Fruit fly (Drosophila melanogaster) whole organism, embryonic: ENCODE data around the gene AP-1mu.
A peak's percentile ranks its signal among the peaks of the same experiment; 100 is the strongest.

Experiments
- Atf-2 ChIP-seq: fragments of 200-800 bp; sonication (Bioruptor generic); optimal IDR thresholded peaks from 2 replicates; lab custom pipeline; 2016; ENCODE audit warnings: missing biosample characterization, missing genetic modification characterization
- Bdp1 ChIP-seq: fragments of 200-800 bp; sonication (Bioruptor generic); optimal IDR thresholded peaks from 3 replicates; lab custom pipeline; 2016; ENCODE audit warnings: missing biosample characterization, missing genetic modification characterization
- BtbVII ChIP-seq: fragments of 200-800 bp; sonication (Bioruptor generic); optimal IDR thresholded peaks from 3 replicates; lab custom pipeline; 2017; ENCODE audit warnings: missing biosample characterization, mild to moderate bottlenecking, missing genetic modification characterization
- CG10147 ChIP-seq: fragments of 200-800 bp; sonication (Bioruptor generic); optimal IDR thresholded peaks from 2 replicates; lab custom pipeline; 2019; ENCODE audit warnings: missing biosample characterization, mild to moderate bottlenecking, missing genetic modification characterization, moderate library complexity
- CG10321 ChIP-seq: fragments of 200-800 bp; sonication (Bioruptor generic); IDR thresholded peaks from 2 replicates; pipeline ENCODE4 v1.3.6; 2022; ENCODE audit warnings: missing biosample characterization, missing genetic modification characterization
- CG10366 ChIP-seq: fragments of 200-800 bp; sonication (Bioruptor generic); IDR thresholded peaks from 2 replicates; pipeline ENCODE4 v1.3.6; 2022; ENCODE audit warnings: missing biosample characterization, missing genetic modification characterization
- CG10543 ChIP-seq: fragments of 200-800 bp; sonication (Bioruptor generic); optimal IDR thresholded peaks from 3 replicates; lab custom pipeline; 2017; ENCODE audit warnings: missing biosample characterization, mild to moderate bottlenecking, missing genetic modification characterization, moderate library complexity
- CG10565 ChIP-seq: fragments of 200-800 bp; sonication (Bioruptor generic); optimal IDR thresholded peaks from 3 replicates; lab custom pipeline; 2016; ENCODE audit warnings: missing biosample characterization, mild to moderate bottlenecking, missing genetic modification characterization
- CG10959 ChIP-seq: fragments of 200-800 bp; sonication (Bioruptor generic); IDR thresholded peaks from 2 replicates; pipeline ENCODE4 v1.3.6; 2022; ENCODE audit warnings: missing biosample characterization, missing genetic modification characterization
- CG11504 ChIP-seq: fragments of 200-800 bp; sonication (Bioruptor generic); optimal IDR thresholded peaks from 3 replicates; lab custom pipeline; 2019; ENCODE audit warnings: missing biosample characterization, mild to moderate bottlenecking, missing genetic modification characterization, moderate library complexity
- CG11560 ChIP-seq: fragments of 200-800 bp; sonication (Bioruptor generic); IDR thresholded peaks from 3 replicates; pipeline ENCODE4 v1.3.6; 2022; ENCODE audit warnings: missing biosample characterization, missing genetic modification characterization
- CG12236 ChIP-seq: fragments of 200-800 bp; sonication (Bioruptor generic); optimal IDR thresholded peaks from 2 replicates; lab custom pipeline; 2016; ENCODE audit warnings: missing biosample characterization, missing genetic modification characterization
- CG12659 ChIP-seq: fragments of 200-800 bp; sonication (Bioruptor generic); optimal IDR thresholded peaks from 3 replicates; lab custom pipeline; 2017; ENCODE audit warnings: mild to moderate bottlenecking, missing biosample characterization, missing genetic modification reagents, missing genetic modification characterization
- CG13775 ChIP-seq: fragments of 200-800 bp; sonication (Bioruptor generic); optimal IDR thresholded peaks from 3 replicates; lab custom pipeline; 2017; ENCODE audit warnings: missing biosample characterization, mild to moderate bottlenecking, missing genetic modification characterization
- CG14014 ChIP-seq: fragments of 200-800 bp; sonication (Bioruptor generic); IDR thresholded peaks from 2 replicates; pipeline ENCODE4 v1.3.6; 2022; ENCODE audit warnings: missing biosample characterization, missing genetic modification characterization
- CG16863 ChIP-seq: fragments of 200-800 bp; sonication (Bioruptor generic); optimal IDR thresholded peaks from 3 replicates; lab custom pipeline; 2016; ENCODE audit warnings: missing biosample characterization, missing genetic modification characterization
- CG17612 ChIP-seq: fragments of 200-800 bp; sonication (Bioruptor generic); IDR thresholded peaks from 2 replicates; pipeline ENCODE4 v1.3.6; 2022; ENCODE audit warnings: missing biosample characterization, missing genetic modification characterization
- CG17802 ChIP-seq: fragments of 200-800 bp; sonication (Bioruptor generic); optimal IDR thresholded peaks from 2 replicates; lab custom pipeline; 2018; ENCODE audit warnings: missing biosample characterization, mild to moderate bottlenecking, missing genetic modification characterization, moderate library complexity
- CG34422 ChIP-seq: fragments of 200-800 bp; sonication (Bioruptor generic); IDR thresholded peaks from 3 replicates; pipeline ENCODE4 v1.3.6; 2022; ENCODE audit warnings: missing biosample characterization, missing genetic modification characterization
- CG7928 ChIP-seq: fragments of 200-800 bp; sonication (Bioruptor generic); optimal IDR thresholded peaks from 2 replicates; lab custom pipeline; 2017; ENCODE audit warnings: missing biosample characterization, mild to moderate bottlenecking, missing genetic modification characterization
- CG9876 ChIP-seq: fragments of 200-800 bp; sonication (Bioruptor generic); optimal IDR thresholded peaks from 2 replicates; lab custom pipeline; 2016; ENCODE audit warnings: missing biosample characterization, missing genetic modification characterization
- Dref ChIP-seq: fragments of 200-800 bp; sonication (Bioruptor generic); IDR thresholded peaks from 2 replicates; pipeline ENCODE4 v1.3.6; 2022; ENCODE audit warnings: missing biosample characterization, missing genetic modification characterization
- E2f1 ChIP-seq: fragments of 200-800 bp; sonication (Bioruptor generic); IDR thresholded peaks from 2 replicates; pipeline ENCODE4 v1.3.6; 2022; ENCODE audit warnings: missing biosample characterization, missing genetic modification characterization
- HmgZ ChIP-seq: fragments of 200-800 bp; sonication (Bioruptor generic); optimal IDR thresholded peaks from 2 replicates; lab custom pipeline; 2018; ENCODE audit warnings: missing biosample characterization, mild to moderate bottlenecking, missing genetic modification characterization
- MESR4 ChIP-seq: fragments of 200-800 bp; sonication (Bioruptor generic); optimal IDR thresholded peaks from 2 replicates; lab custom pipeline; 2018; ENCODE audit warnings: missing biosample characterization, mild to moderate bottlenecking, missing genetic modification characterization, moderate library complexity
- Oaz ChIP-seq: fragments of 200-800 bp; sonication (Bioruptor generic); IDR thresholded peaks from 2 replicates; pipeline ENCODE4 v1.3.6; 2022; ENCODE audit warnings: missing biosample characterization, missing genetic modification characterization
- Six4 ChIP-seq: fragments of 200-800 bp; sonication (Bioruptor generic); optimal IDR thresholded peaks from 2 replicates; lab custom pipeline; 2016; ENCODE audit warnings: missing biosample characterization, missing genetic modification characterization
- ab ChIP-seq: fragments of 200-800 bp; sonication (Bioruptor generic); optimal IDR thresholded peaks from 2 replicates; lab custom pipeline; 2016; ENCODE audit warnings: missing biosample characterization, missing genetic modification characterization
- ase ChIP-seq: fragments of 200-800 bp; sonication (Bioruptor generic); IDR thresholded peaks from 3 replicates; pipeline ENCODE4 v1.3.6; 2022; ENCODE audit warnings: missing biosample characterization, missing genetic modification characterization
- az2 ChIP-seq: fragments of 200-800 bp; sonication (Bioruptor generic); optimal IDR thresholded peaks from 3 replicates; lab custom pipeline; 2016; ENCODE audit warnings: missing biosample characterization, missing genetic modification characterization
- btn ChIP-seq: fragments of 200-800 bp; sonication (Bioruptor generic); optimal IDR thresholded peaks from 2 replicates; lab custom pipeline; 2016; ENCODE audit warnings: missing biosample characterization, missing genetic modification characterization
- cato ChIP-seq: fragments of 200-800 bp; sonication (Bioruptor generic); optimal IDR thresholded peaks from 2 replicates; lab custom pipeline; 2016; ENCODE audit warnings: missing biosample characterization, missing genetic modification characterization, borderline replicate concordance
- chm ChIP-seq: fragments of 200-800 bp; sonication (Bioruptor generic); IDR thresholded peaks from 2 replicates; pipeline ENCODE4 v1.3.6; 2022; ENCODE audit warnings: missing biosample characterization, missing genetic modification characterization
- ci ChIP-seq: fragments of 200-800 bp; sonication (Bioruptor generic); IDR thresholded peaks from 3 replicates; pipeline ENCODE4 v1.3.6; 2022; ENCODE audit warnings: missing biosample characterization, missing genetic modification characterization
- dm ChIP-seq: fragments of 200-800 bp; sonication (Bioruptor generic); optimal IDR thresholded peaks from 3 replicates; lab custom pipeline; 2016; ENCODE audit warnings: missing biosample characterization, missing genetic modification characterization
- en ChIP-seq: fragments of 200-800 bp; sonication (Bioruptor generic); optimal IDR thresholded peaks from 2 replicates; lab custom pipeline; 2016; ENCODE audit warnings: missing biosample characterization, missing genetic modification characterization
- eyg ChIP-seq: fragments of 200-800 bp; sonication (Bioruptor generic); optimal IDR thresholded peaks from 3 replicates; lab custom pipeline; 2016; ENCODE audit warnings: missing biosample characterization, missing genetic modification characterization
- fd102C ChIP-seq: fragments of 200-800 bp; sonication (Bioruptor generic); optimal IDR thresholded peaks from 2 replicates; lab custom pipeline; 2018; ENCODE audit warnings: missing biosample characterization, mild to moderate bottlenecking, missing genetic modification characterization, moderate library complexity
- gce ChIP-seq: fragments of 200-800 bp; sonication (Bioruptor generic); IDR thresholded peaks from 3 replicates; pipeline ENCODE4 v1.3.6; 2022; ENCODE audit warnings: missing biosample characterization, missing genetic modification characterization
- gcm2 ChIP-seq: fragments of 200-800 bp; sonication (Bioruptor generic); optimal IDR thresholded peaks from 2 replicates; lab custom pipeline; 2016; ENCODE audit warnings: missing biosample characterization, missing genetic modification characterization
- nau ChIP-seq: fragments of 200-800 bp; sonication (Bioruptor generic); optimal IDR thresholded peaks from 3 replicates; lab custom pipeline; 2017; ENCODE audit warnings: missing biosample characterization, mild to moderate bottlenecking, missing genetic modification characterization, missing genetic modification reagents
- prd ChIP-seq, 3 experiments: fragments of >200 bp in 2 of 3; fragments of 200-800 bp in 1 of 3; sonication (Bioruptor generic) in 1 of 3; optimal IDR thresholded peaks in 2 of 3; IDR thresholded peaks in 1 of 3; 2 replicates in 2 of 3; 3 replicates in 1 of 3; pipeline versions ENCODE4 v1.3.6 to Lab custom; 2017 to 2022; ENCODE audit warnings: missing biosample characterization in 1 of 3, missing genetic modification characterization in 1 of 3
- pros ChIP-seq: fragments of 200-800 bp; sonication (Bioruptor generic); optimal IDR thresholded peaks from 3 replicates; lab custom pipeline; 2019; ENCODE audit warnings: missing biosample characterization, mild to moderate bottlenecking, missing genetic modification characterization, moderate library complexity
- row ChIP-seq: fragments of 200-800 bp; sonication (Bioruptor generic); IDR thresholded peaks from 3 replicates; pipeline ENCODE4 v1.3.6; 2022; ENCODE audit warnings: missing biosample characterization, missing genetic modification characterization
- sisA ChIP-seq: fragments of 200-800 bp; sonication (Bioruptor generic); IDR thresholded peaks from 2 replicates; pipeline ENCODE4 v1.3.6; 2022; ENCODE audit warnings: missing biosample characterization, missing genetic modification characterization
- slou ChIP-seq: fragments of 200-800 bp; sonication (Bioruptor generic); optimal IDR thresholded peaks from 3 replicates; lab custom pipeline; 2016; ENCODE audit warnings: missing biosample characterization, missing genetic modification characterization
- stwl ChIP-seq: fragments of 200-800 bp; sonication (Bioruptor generic); optimal IDR thresholded peaks from 3 replicates; lab custom pipeline; 2018; ENCODE audit warnings: missing biosample characterization, mild to moderate bottlenecking, missing genetic modification characterization, moderate library complexity
- unpg ChIP-seq: fragments of 200-800 bp; sonication (Bioruptor generic); optimal IDR thresholded peaks from 3 replicates; lab custom pipeline; 2018; ENCODE audit warnings: missing biosample characterization, mild to moderate bottlenecking, missing genetic modification characterization, moderate library complexity
- zen2 ChIP-seq: fragments of 200-800 bp; sonication (Bioruptor generic); IDR thresholded peaks from 3 replicates; pipeline ENCODE4 v1.3.6; 2022; ENCODE audit warnings: missing biosample characterization, missing genetic modification characterization; ENCODE audit not compliant: partially characterized antibody

AP-1mu gene

dm6 chr3R:9573812-9574587, 14.7 kb upstream of the AP-1mu start, which contains the start of gene CG9399 (continued):
- peak; percentile 93 for TF ChIP-seq nau (GFP tag; lab: Kevin White, UChicago)
- TF ChIP-seq ci: peak; percentile 99
- peak; percentile 78 for TF ChIP-seq CG9876
- TF ChIP-seq CG7928: peak; percentile 72
- TF ChIP-seq CG17802 (tag; lab: Kevin White, UChicago): peak; percentile 84
- peak; percentile 98 for TF ChIP-seq sisA
- peak; percentile 93 for TF ChIP-seq CG16863 (GFP tag; lab: Kevin White, UChicago)
- TF ChIP-seq CG11504 (tag; lab: Kevin White, UChicago): peak; percentile 96
- peak; percentile 98 for TF ChIP-seq CG14014 (GFP tag; lab: Robert Waterston, UW)
- peak; percentile 97 for TF ChIP-seq gce (GFP tag; lab: Robert Waterston, UW)
- peak; percentile 77 for TF ChIP-seq MESR4
- TF ChIP-seq unpg: peak; percentile 98
- peak; percentile 87 for TF ChIP-seq CG11560 (tag; lab: Robert Waterston, UW)
- peak; percentile 69 for TF ChIP-seq en (GFP tag; lab: Kevin White, UChicago)
- TF ChIP-seq Bdp1 (GFP tag; lab: Kevin White, UChicago): peak; percentile 90
- TF ChIP-seq Dref: peak; percentile 43; the same call in 1 of the 2 replicates
- peak; percentile 98 for TF ChIP-seq chm (GFP tag; lab: Robert Waterston, UW)
- peak; percentile 97 for TF ChIP-seq E2f1 (GFP tag; lab: Robert Waterston, UW)
- TF ChIP-seq zen2: no peak
- TF ChIP-seq ase: peak; percentile 98
- TF ChIP-seq Atf-2 (GFP tag; lab: Kevin White, UChicago): peak; percentile 91
- TF ChIP-seq CG10147 (GFP tag; lab: Kevin White, UChicago): peak; percentile 92
- peak; percentile 93 for TF ChIP-seq BtbVII (GFP tag; lab: Kevin White, UChicago)
- TF ChIP-seq Six4 (GFP tag; lab: Kevin White, UChicago): peak; percentile 95
- peak; percentile 98 for TF ChIP-seq CG34422 (GFP tag; lab: Robert Waterston, UW)
- peak; percentile 24 for TF ChIP-seq pros (GFP tag; lab: Kevin White, UChicago)
- peak; percentile 90 for TF ChIP-seq CG10543
- TF ChIP-seq CG12236 (GFP tag; lab: Kevin White, UChicago): peak; percentile 83
- TF ChIP-seq CG13775 (GFP tag; lab: Kevin White, UChicago): peak; percentile 98
- TF ChIP-seq CG10366 (GFP tag; lab: Robert Waterston, UW): peak; percentile 99
- TF ChIP-seq slou (GFP tag; lab: Kevin White, UChicago): peak; percentile 84
- TF ChIP-seq fd102C (GFP tag; lab: Kevin White, UChicago): peak; percentile 91
- peak; percentile 98 for TF ChIP-seq az2 (GFP tag; lab: Kevin White, UChicago)
- peak; percentile 99 for TF ChIP-seq CG12659 (GFP tag; lab: Kevin White, UChicago)
- peak; percentile 83 for TF ChIP-seq CG10321 (GFP tag; lab: Robert Waterston, UW)
- peak; percentile 81 for TF ChIP-seq CG10565 (GFP tag; lab: Kevin White, UChicago)
- TF ChIP-seq HmgZ: peak; percentile 97
- peak; percentile 96 for TF ChIP-seq CG17612
- peak; percentile 83 for TF ChIP-seq stwl
- TF ChIP-seq eyg: peak; percentile 76
- peak; percentile 98 for TF ChIP-seq row (GFP tag; lab: Robert Waterston, UW)
- TF ChIP-seq ab (GFP tag; lab: Kevin White, UChicago): peak; percentile 92
- TF ChIP-seq dm: peak; percentile 79
- TF ChIP-seq gcm2 (GFP tag; lab: Kevin White, UChicago): peak; percentile 96
- peak; percentile 92 for TF ChIP-seq CG10959 (GFP tag; lab: Robert Waterston, UW)
- peak; percentile 97 for TF ChIP-seq cato
- TF ChIP-seq Oaz (GFP tag; lab: Robert Waterston, UW): peak; percentile 95
- TF ChIP-seq btn: peak; percentile 65
- no peak for TF ChIP-seq prd (optimal IDR thresholded peaks at IDR 0.05; lab: Kevin White, UChicago)
- TF ChIP-seq prd (GFP tag; IDR thresholded peaks at IDR 0.05; lab: Robert Waterston, UW): peak; percentile 99
